Fruit fly (Drosophila melanogaster): ENCODE results near the gene CG10031.

DNA sequence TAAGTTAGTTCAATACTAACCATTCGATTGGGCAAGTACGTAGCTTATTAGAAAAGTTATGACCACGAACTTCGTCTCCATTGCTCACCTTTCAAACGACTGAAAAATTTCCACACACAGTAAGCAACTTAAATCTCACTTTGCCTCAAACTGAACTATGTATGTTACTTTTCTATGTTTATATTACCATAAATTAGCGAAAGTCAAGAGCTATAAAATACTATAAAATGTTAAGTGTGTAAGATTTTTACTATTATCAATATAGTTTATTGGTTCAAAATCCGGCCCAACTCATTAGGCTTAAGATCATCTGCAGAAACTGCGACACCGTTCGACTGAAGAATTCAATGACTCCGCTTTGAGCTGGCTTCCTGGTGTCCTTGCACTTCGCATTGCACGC, 30.4 kb downstream of the CG10031 start, which contains the start of gene Sfp24Ba:
- no peak for TF ChIP-seq ovo (GFP tag; optimal IDR thresholded peaks at IDR 0.05)
- TF ChIP-seq CG7045 (GFP tag; optimal IDR thresholded peaks at IDR 0.05), result no peak
- no peak for TF ChIP-seq CG5204 (GFP tag; optimal IDR thresholded peaks at IDR 0.05)
- no peak for TF ChIP-seq cnc (optimal IDR thresholded peaks at IDR 0.05)
- no peak for TF ChIP-seq Crg-1 (GFP tag; optimal IDR thresholded peaks at IDR 0.05)
- TF ChIP-seq CG14711 (tag; optimal IDR thresholded peaks at IDR 0.05), result no peak
- no peak for TF ChIP-seq Mnt (GFP tag; optimal IDR thresholded peaks at IDR 0.05)
- no peak for TF ChIP-seq CG7101 (tag; optimal IDR thresholded peaks at IDR 0.05)
- TF ChIP-seq cic (GFP tag; optimal IDR thresholded peaks at IDR 0.05), result no peak
- no peak for TF ChIP-seq tj (GFP tag; optimal IDR thresholded peaks at IDR 0.05)
- TF ChIP-seq kay (GFP tag; ENCODE audit: borderline replicate concordance), result no peak
- TF ChIP-seq pad (GFP tag; optimal IDR thresholded peaks at IDR 0.05), result no peak
- no peak for TF ChIP-seq CG1620 (GFP tag; optimal IDR thresholded peaks at IDR 0.05)
- no peak for TF ChIP-seq toe (GFP tag; optimal IDR thresholded peaks at IDR 0.05)
